Worm (Caenorhabditis elegans) whole organism, L2 larva: ENCODE measurements around the gene num-1.

Experiments used
- C34F6.9 ChIP-seq: fragments of 150-350 bp; optimal IDR thresholded peaks from 2 replicates; lab custom pipeline; 2014; ENCODE audit warnings: missing biosample characterization, missing genetic modification characterization
- F13H6.1 ChIP-seq: sonication (generic microtip); optimal IDR thresholded peaks from 2 replicates; lab custom pipeline; 2016; ENCODE audit warnings: missing genetic modification characterization, missing compliant biosample characterization
- R02D3.7 ChIP-seq: fragments of 150-350 bp; optimal IDR thresholded peaks from 2 replicates; lab custom pipeline; 2014; ENCODE audit warnings: missing biosample characterization, missing genetic modification characterization
- Y55F3AM.14 ChIP-seq: fragments of 200-800 bp; sonication (Bioruptor generic); optimal IDR thresholded peaks from 2 replicates; lab custom pipeline; 2018; ENCODE audit warnings: mild to moderate bottlenecking, missing genetic modification characterization, missing compliant biosample characterization
- ZK546.5 ChIP-seq: sonication (generic microtip); optimal IDR thresholded peaks from 2 replicates; lab custom pipeline; 2017; ENCODE audit warnings: missing biosample characterization, missing genetic modification characterization
- alr-1 ChIP-seq: fragments of 150-350 bp; optimal IDR thresholded peaks from 2 replicates; lab custom pipeline; 2014; ENCODE audit warnings: missing biosample characterization, missing genetic modification characterization
- aly-2 ChIP-seq: fragments of 150-350 bp; optimal IDR thresholded peaks from 2 replicates; lab custom pipeline; 2014; ENCODE audit warnings: missing biosample characterization, missing genetic modification characterization
- ama-1 ChIP-seq: fragments of 150-350 bp; optimal IDR thresholded peaks from 2 replicates; lab custom pipeline; 2018; ENCODE audit warnings: inconsistent platforms
- blmp-1 ChIP-seq: sonication (generic microtip); optimal IDR thresholded peaks from 2 replicates; lab custom pipeline; 2017; ENCODE audit warnings: missing genetic modification characterization, mild to moderate bottlenecking, missing compliant biosample characterization, antibody characterized with exemption, moderate library complexity; ENCODE audit not compliant: insufficient read depth
- ceh-16 ChIP-seq: fragments of 150-350 bp; optimal IDR thresholded peaks from 2 replicates; lab custom pipeline; 2014; ENCODE audit warnings: missing biosample characterization, missing genetic modification characterization
- ceh-82 ChIP-seq: fragments of 150-350 bp; optimal IDR thresholded peaks from 2 replicates; lab custom pipeline; 2014; ENCODE audit warnings: missing biosample characterization, missing genetic modification characterization
- crh-2 ChIP-seq: sonication (generic microtip); optimal IDR thresholded peaks from 2 replicates; lab custom pipeline; 2017; ENCODE audit warnings: missing biosample characterization, missing genetic modification characterization
- dmd-4 ChIP-seq: sonication (generic microtip); optimal IDR thresholded peaks from 2 replicates; lab custom pipeline; 2017; ENCODE audit warnings: missing biosample characterization, missing genetic modification characterization
- egl-27 ChIP-seq: sonication (generic microtip); optimal IDR thresholded peaks from 3 replicates; lab custom pipeline; 2017; ENCODE audit warnings: missing biosample characterization, missing genetic modification reagents, missing genetic modification characterization
- elt-1 ChIP-seq: fragments of 150-350 bp; optimal IDR thresholded peaks from 2 replicates; lab custom pipeline; 2014; ENCODE audit warnings: missing biosample characterization, missing genetic modification characterization
- elt-3 ChIP-seq: sonication (generic microtip); optimal IDR thresholded peaks from 2 replicates; lab custom pipeline; 2017; ENCODE audit warnings: missing biosample characterization, missing genetic modification characterization
- fos-1 ChIP-seq: fragments of 150-350 bp; optimal IDR thresholded peaks from 2 replicates; lab custom pipeline; 2014; ENCODE audit warnings: missing biosample characterization, missing genetic modification characterization
- gmeb-1 ChIP-seq: fragments of 150-350 bp; optimal IDR thresholded peaks from 2 replicates; lab custom pipeline; 2014; ENCODE audit warnings: missing biosample characterization, missing genetic modification characterization
- lin-11 ChIP-seq: fragments of 150-350 bp; sonication (generic microtip); optimal IDR thresholded peaks from 2 replicates; lab custom pipeline; 2014; ENCODE audit warnings: missing biosample characterization, missing genetic modification characterization, inconsistent platforms, mixed read lengths
- lin-13 ChIP-seq: fragments of 150-350 bp; optimal IDR thresholded peaks from 2 replicates; lab custom pipeline; 2014; ENCODE audit warnings: missing biosample characterization, missing genetic modification reagents, missing genetic modification characterization
- lin-39 ChIP-seq: fragments of 150-350 bp; optimal IDR thresholded peaks from 2 replicates; lab custom pipeline; 2014; ENCODE audit warnings: missing biosample characterization, missing genetic modification reagents, missing genetic modification characterization
- lsy-2 ChIP-seq, 2 experiments: fragments of 150-350 bp in 1 of 2; sonication (generic microtip) in 1 of 2; optimal IDR thresholded peaks; 2 replicates each; lab custom pipeline; 2014 to 2017; ENCODE audit warnings: missing biosample characterization in 2 of 2, missing genetic modification characterization in 2 of 2
- mab-5 ChIP-seq: fragments of 150-350 bp; optimal IDR thresholded peaks from 2 replicates; lab custom pipeline; 2014; ENCODE audit warnings: missing biosample characterization, missing genetic modification characterization
- mbf-1 ChIP-seq: sonication (generic microtip); optimal IDR thresholded peaks from 2 replicates; lab custom pipeline; 2017; ENCODE audit warnings: missing biosample characterization, missing genetic modification characterization
- mdl-1 ChIP-seq, 2 experiments: fragments of 150-350 bp in 1 of 2; sonication (generic microtip) in 1 of 2; optimal IDR thresholded peaks; 2 replicates each; lab custom pipeline; 2017; ENCODE audit warnings: missing biosample characterization in 2 of 2, missing genetic modification characterization in 2 of 2
- nhr-10 ChIP-seq: sonication (generic microtip); optimal IDR thresholded peaks from 2 replicates; lab custom pipeline; 2017; ENCODE audit warnings: missing biosample characterization, missing genetic modification characterization
- nhr-11 ChIP-seq: fragments of 150-350 bp; optimal IDR thresholded peaks from 2 replicates; lab custom pipeline; 2014; ENCODE audit warnings: missing biosample characterization, missing genetic modification characterization
- nhr-12 ChIP-seq: fragments of 150-350 bp; optimal IDR thresholded peaks from 2 replicates; lab custom pipeline; 2014; ENCODE audit warnings: missing biosample characterization, missing genetic modification characterization
- nhr-129 ChIP-seq: fragments of 150-350 bp; optimal IDR thresholded peaks from 2 replicates; lab custom pipeline; 2014; ENCODE audit warnings: missing biosample characterization, missing genetic modification characterization
- nhr-21 ChIP-seq: fragments of 150-350 bp; optimal IDR thresholded peaks from 2 replicates; lab custom pipeline; 2014; ENCODE audit warnings: missing biosample characterization, missing genetic modification characterization
- nhr-23 ChIP-seq: fragments of 150-350 bp; optimal IDR thresholded peaks from 2 replicates; lab custom pipeline; 2014; ENCODE audit warnings: missing biosample characterization, missing genetic modification reagents, missing genetic modification characterization
- nhr-237 ChIP-seq: fragments of 150-350 bp; optimal IDR thresholded peaks from 2 replicates; lab custom pipeline; 2014; ENCODE audit warnings: missing biosample characterization, missing genetic modification characterization
- nhr-25 ChIP-seq: fragments of 150-350 bp; sonication (generic microtip); optimal IDR thresholded peaks from 3 replicates; lab custom pipeline; 2014; ENCODE audit warnings: missing biosample characterization, missing genetic modification characterization
- nhr-6 ChIP-seq: fragments of 150-350 bp; optimal IDR thresholded peaks from 2 replicates; lab custom pipeline; 2014; ENCODE audit warnings: missing biosample characterization, missing genetic modification characterization
- nhr-77 ChIP-seq: fragments of 150-350 bp; optimal IDR thresholded peaks from 2 replicates; lab custom pipeline; 2014; ENCODE audit warnings: missing biosample characterization, missing genetic modification characterization
- peb-1 ChIP-seq: fragments of 150-350 bp; optimal IDR thresholded peaks from 2 replicates; lab custom pipeline; 2014; ENCODE audit warnings: missing biosample characterization, missing genetic modification characterization
- sem-4 ChIP-seq: fragments of 150-350 bp; optimal IDR thresholded peaks from 2 replicates; lab custom pipeline; 2014; ENCODE audit warnings: missing biosample characterization, missing genetic modification reagents, missing genetic modification characterization
- skn-1 ChIP-seq: sonication (generic microtip); optimal IDR thresholded peaks from 2 replicates; lab custom pipeline; 2017; ENCODE audit warnings: missing biosample characterization, missing genetic modification characterization
- sma-3 ChIP-seq: sonication (generic microtip); optimal IDR thresholded peaks from 2 replicates; lab custom pipeline; 2016; ENCODE audit warnings: missing genetic modification reagents, missing genetic modification characterization, missing compliant biosample characterization
- sma-9 ChIP-seq, 2 experiments: fragments of 150-350 bp in 1 of 2; sonication (generic microtip) in 1 of 2; optimal IDR thresholded peaks; 2 replicates each; lab custom pipeline; 2014 to 2016; ENCODE audit warnings: missing genetic modification characterization in 2 of 2, mild to moderate bottlenecking in 1 of 2, missing biosample characterization in 1 of 2, missing compliant biosample characterization in 1 of 2, missing genetic modification reagents in 1 of 2, moderate library complexity in 1 of 2
- snpc-4 ChIP-seq: fragments of 150-350 bp; optimal IDR thresholded peaks from 2 replicates; lab custom pipeline; 2014; ENCODE audit warnings: missing biosample characterization, missing genetic modification characterization
- unc-39 ChIP-seq: fragments of 150-350 bp; optimal IDR thresholded peaks from 2 replicates; lab custom pipeline; 2014; ENCODE audit warnings: missing biosample characterization, missing genetic modification characterization
- unc-55 ChIP-seq: fragments of 150-350 bp; sonication (generic microtip); optimal IDR thresholded peaks from 3 replicates; lab custom pipeline; 2014; ENCODE audit warnings: missing biosample characterization, missing genetic modification reagents, missing genetic modification characterization
- unc-62 ChIP-seq: fragments of 150-350 bp; optimal IDR thresholded peaks from 2 replicates; lab custom pipeline; 2014; ENCODE audit warnings: missing biosample characterization, missing genetic modification reagents, missing genetic modification characterization
- zag-1 ChIP-seq: fragments of 150-350 bp; optimal IDR thresholded peaks from 2 replicates; lab custom pipeline; 2014; ENCODE audit warnings: missing biosample characterization, missing genetic modification characterization
- ztf-1 ChIP-seq: fragments of 200-800 bp; sonication (Bioruptor generic); conservative IDR thresholded peaks from 2 replicates; pipeline ENCODE4 v1.3.6; 2022; ENCODE audit warnings: missing genetic modification characterization, missing compliant biosample characterization
- ztf-11 ChIP-seq: sonication (generic microtip); optimal IDR thresholded peaks from 2 replicates; lab custom pipeline; 2017; ENCODE audit warnings: missing biosample characterization, missing genetic modification characterization
- ztf-4 ChIP-seq: fragments of 150-350 bp; optimal IDR thresholded peaks from 2 replicates; lab custom pipeline; 2014; ENCODE audit warnings: missing biosample characterization, missing genetic modification characterization

The num-1 gene

DNA sequence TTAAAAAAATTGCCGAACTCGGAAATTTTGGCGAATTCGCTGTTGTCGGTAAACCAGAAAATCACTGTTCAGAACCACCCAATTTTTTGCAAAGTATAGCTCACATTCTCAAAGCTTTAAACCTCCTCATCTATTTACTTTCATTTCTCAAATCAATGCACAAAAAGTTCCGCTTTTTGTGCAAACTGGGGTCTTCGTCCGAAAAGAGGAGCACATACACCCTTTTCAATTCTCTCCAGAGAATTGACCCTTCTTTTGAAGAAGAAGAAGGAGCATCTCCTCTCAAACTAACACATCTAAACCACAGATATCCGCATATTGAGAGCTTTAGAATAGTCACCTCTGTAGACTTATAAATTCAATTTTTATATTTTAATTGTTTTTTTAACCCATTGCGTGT lies 45.7 kb downstream of the num-1 start:
- TF ChIP-seq ZK546.5 (tag; lab: Kevin White, UChicago) = no peak
- TF ChIP-seq ceh-82 (tag; lab: Kevin White, UChicago) = no peak
- TF ChIP-seq ama-1 (lab: Kevin White, UChicago) = no peak
- no peak for TF ChIP-seq sma-9 (GFP tag; optimal IDR thresholded peaks at IDR 0.05; lab: Kevin White, UChicago)
- TF ChIP-seq sma-9 (tag; optimal IDR thresholded peaks at IDR 0.05; lab: Kevin White, UChicago) = no peak
- TF ChIP-seq elt-3 (tag; lab: Kevin White, UChicago) = no peak
- TF ChIP-seq C34F6.9 (tag; lab: Kevin White, UChicago) = no peak
- no peak for TF ChIP-seq lin-13 (GFP tag; lab: Kevin White, UChicago)
- TF ChIP-seq nhr-12 (tag; lab: Kevin White, UChicago) = no peak
- TF ChIP-seq nhr-77 (tag; lab: Kevin White, UChicago) = no peak
- TF ChIP-seq mdl-1 (tag; optimal IDR thresholded peaks at IDR 0.05; lab: Kevin White, UChicago) = no peak
- TF ChIP-seq blmp-1 (tag; lab: Kevin White, UChicago) = no peak
- no peak for TF ChIP-seq elt-1 (tag; lab: Kevin White, UChicago)
- TF ChIP-seq nhr-237 (tag; lab: Kevin White, UChicago) = no peak
- no peak for TF ChIP-seq ztf-11 (tag; lab: Kevin White, UChicago)
- no peak for TF ChIP-seq unc-62
- no peak for TF ChIP-seq nhr-21 (tag; lab: Kevin White, UChicago)
- no peak for TF ChIP-seq nhr-6

ce11 chrV:20879069-20879667 lies 49.6 kb downstream of the num-1 start, which contains the start of gene unc-80:
TSS of gene unc-80 (plus strand) at chrV:20879601.
- no peak for TF ChIP-seq ZK546.5 (tag; lab: Kevin White, UChicago)
- TF ChIP-seq snpc-4 (tag; lab: Kevin White, UChicago) = peak; percentile 27
- no peak for TF ChIP-seq lin-39 (tag; lab: Kevin White, UChicago)
- no peak for TF ChIP-seq nhr-25 (tag; lab: Kevin White, UChicago)
- no peak for TF ChIP-seq ceh-82 (tag; lab: Kevin White, UChicago)
- peak; percentile 83 for TF ChIP-seq zag-1 (tag; lab: Kevin White, UChicago)
- TF ChIP-seq gmeb-1 = no peak
- TF ChIP-seq peb-1 (tag; lab: Kevin White, UChicago) = no peak
- TF ChIP-seq nhr-10 (tag; lab: Kevin White, UChicago) = no peak
- no peak for TF ChIP-seq mdl-1 (tag; optimal IDR thresholded peaks at IDR 0.05; lab: Kevin White, UChicago)
- no peak for TF ChIP-seq nhr-237 (tag; lab: Kevin White, UChicago)
- TF ChIP-seq elt-1 (tag; lab: Kevin White, UChicago) = no peak
- TF ChIP-seq unc-39 (tag; lab: Kevin White, UChicago) = no peak
- TF ChIP-seq sem-4 (tag; lab: Kevin White, UChicago) = peak; percentile 13
- no peak for TF ChIP-seq unc-62
- peak; percentile 82 for TF ChIP-seq C34F6.9 (tag; lab: Kevin White, UChicago)
- no peak for TF ChIP-seq ama-1 (lab: Kevin White, UChicago)
- TF ChIP-seq alr-1 (tag; lab: Kevin White, UChicago) = no peak
- TF ChIP-seq ceh-16 (tag; lab: Kevin White, UChicago) = no peak
- TF ChIP-seq nhr-6 = peak; percentile 37
- TF ChIP-seq nhr-21 (tag; lab: Kevin White, UChicago) = no peak
- TF ChIP-seq mab-5 = no peak
- TF ChIP-seq lsy-2 (tag; optimal IDR thresholded peaks at IDR 0.05; lab: Kevin White, UChicago) = peak; percentile 30 to 68
- TF ChIP-seq sma-3 (GFP tag; lab: Kevin White, UChicago) = no peak
- peak; percentile 62 for TF ChIP-seq sma-9 (GFP tag; optimal IDR thresholded peaks at IDR 0.05; lab: Kevin White, UChicago)
- TF ChIP-seq sma-9 (tag; optimal IDR thresholded peaks at IDR 0.05; lab: Kevin White, UChicago) = no peak
- no peak for TF ChIP-seq nhr-12 (tag; lab: Kevin White, UChicago)
- no peak for TF ChIP-seq nhr-11 (tag; lab: Kevin White, UChicago)
- no peak for TF ChIP-seq nhr-23 (tag; lab: Kevin White, UChicago)
- TF ChIP-seq ztf-1 (GFP tag; lab: Robert Waterston, UW) = no peak
- TF ChIP-seq dmd-4 (tag; lab: Kevin White, UChicago) = no peak
- TF ChIP-seq ztf-11 (tag; lab: Kevin White, UChicago) = no peak
- peak; percentile 36 for TF ChIP-seq lin-13 (GFP tag; lab: Kevin White, UChicago)
- no peak for TF ChIP-seq blmp-1 (tag; lab: Kevin White, UChicago)
- TF ChIP-seq lin-11 = no peak
- TF ChIP-seq ztf-4 (tag; lab: Kevin White, UChicago) = no peak
- no peak for TF ChIP-seq aly-2 (tag; lab: Kevin White, UChicago)
- no peak for TF ChIP-seq mbf-1 (tag; lab: Kevin White, UChicago)
- peak; percentile 44 for TF ChIP-seq egl-27 (tag; lab: Kevin White, UChicago)
- TF ChIP-seq fos-1 (tag; lab: Kevin White, UChicago) = no peak
- TF ChIP-seq Y55F3AM.14 = no peak
- TF ChIP-seq elt-3 (tag; lab: Kevin White, UChicago) = no peak
- no peak for TF ChIP-seq nhr-77 (tag; lab: Kevin White, UChicago)
- TF ChIP-seq nhr-129 (tag; lab: Kevin White, UChicago) = peak; percentile 61
- no peak for TF ChIP-seq R02D3.7 (tag; lab: Kevin White, UChicago)
- TF ChIP-seq skn-1 (tag; lab: Kevin White, UChicago) = no peak
- peak; percentile 80 for TF ChIP-seq crh-2 (tag; lab: Kevin White, UChicago)
- TF ChIP-seq unc-55 = peak; percentile 91
- peak; percentile 42 for TF ChIP-seq F13H6.1 (tag; lab: Kevin White, UChicago)
- TF ChIP-seq, all 48 proteins: peak for 13
